Fruit fly (Drosophila melanogaster) whole organism, pupa: ENCODE measurements around the gene CG32181.

Source experiments
- CG12605 ChIP-seq: fragments of 200-800 bp; sonication (Bioruptor generic); IDR thresholded peaks from 2 replicates; pipeline ENCODE4 v1.3.6; 2022; ENCODE audit warnings: missing biosample characterization, missing genetic modification characterization
- CG32121 ChIP-seq: fragments of 200-800 bp; sonication (Bioruptor generic); IDR thresholded peaks from 2 replicates; pipeline ENCODE4 v1.3.6; 2022; ENCODE audit warnings: missing biosample characterization, missing genetic modification characterization
- Pif1A ChIP-seq: fragments of 200-800 bp; sonication (Bioruptor generic); optimal IDR thresholded peaks from 3 replicates; lab custom pipeline; 2016; ENCODE audit warnings: missing biosample characterization, missing genetic modification characterization

DNA sequence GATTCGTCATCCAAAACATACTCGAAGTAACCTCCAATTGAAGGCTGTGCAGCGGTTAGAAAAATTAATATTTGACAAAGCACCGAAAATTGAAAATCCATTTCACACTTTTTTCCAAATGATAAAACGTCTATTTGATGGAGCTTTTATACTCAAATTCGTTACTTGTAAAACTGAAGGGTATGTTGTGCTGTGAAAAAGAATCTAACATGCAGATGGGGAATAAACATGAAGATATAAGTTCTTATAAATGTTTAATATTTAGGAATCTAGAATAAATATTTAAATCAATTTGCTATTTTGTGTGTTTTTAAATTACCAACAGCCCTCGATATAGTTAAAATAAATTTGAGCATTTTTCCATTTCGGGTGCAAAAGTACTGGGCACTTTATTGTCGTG lies 39.7 kb upstream of the CG32181 start, which contains the start of gene CheB74a:
- TF ChIP-seq CG32121 (GFP tag; lab: Robert Waterston, UW), result no peak
- no peak for TF ChIP-seq Pif1A
- TF ChIP-seq CG12605 (GFP tag; lab: Robert Waterston, UW), result no peak
